Worm (Caenorhabditis elegans) whole organism, late embryonic: ENCODE data around the gene ndua-12.
"Not testable (repeated sequence)": the region's sequence is repeated elsewhere in the genome, so short reads cannot be mapped to it uniquely, and the experiment has no call there.

Experiments
- C38D4.7 ChIP-seq: fragments of 200-800 bp; sonication (Bioruptor generic); optimal IDR thresholded peaks from 2 replicates; lab custom pipeline; 2018; ENCODE audit warnings: mild to moderate bottlenecking, missing genetic modification characterization, moderate library complexity, missing compliant biosample characterization
- K02D7.2 ChIP-seq: sonication (generic microtip); optimal IDR thresholded peaks from 2 replicates; lab custom pipeline; 2017; ENCODE audit warnings: mild to moderate bottlenecking, missing genetic modification characterization, missing compliant biosample characterization
- T23F11.4 ChIP-seq: fragments of 200-800 bp; sonication (Bioruptor generic); optimal IDR thresholded peaks from 2 replicates; lab custom pipeline; 2018; ENCODE audit warnings: mild to moderate bottlenecking, missing genetic modification characterization, missing compliant biosample characterization
- ahr-1 ChIP-seq: sonication (generic microtip); optimal IDR thresholded peaks from 2 replicates; lab custom pipeline; 2016; ENCODE audit warnings: missing genetic modification characterization, missing compliant biosample characterization
- ceh-19 ChIP-seq: fragments of 200-800 bp; sonication (Bioruptor generic); optimal IDR thresholded peaks from 2 replicates; lab custom pipeline; 2018; ENCODE audit warnings: mild to moderate bottlenecking, missing genetic modification characterization, missing compliant biosample characterization
- ceh-31 ChIP-seq: sonication (generic microtip); optimal IDR thresholded peaks from 2 replicates; lab custom pipeline; 2016; ENCODE audit warnings: missing genetic modification characterization, missing compliant biosample characterization
- ceh-45 ChIP-seq: fragments of 200-800 bp; sonication (Bioruptor generic); IDR thresholded peaks from 2 replicates; pipeline ENCODE4 v1.3.6; 2022; ENCODE audit warnings: missing genetic modification reagents, missing genetic modification characterization, missing compliant biosample characterization
- elt-2 ChIP-seq: sonication (generic microtip); optimal IDR thresholded peaks from 2 replicates; lab custom pipeline; 2016; ENCODE audit warnings: missing genetic modification reagents, missing genetic modification characterization, missing compliant biosample characterization
- ets-4 ChIP-seq: sonication (generic microtip); optimal IDR thresholded peaks from 2 replicates; lab custom pipeline; 2016; ENCODE audit warnings: missing genetic modification characterization, missing compliant biosample characterization
- fkh-10 ChIP-seq: fragments of 150-350 bp; optimal IDR thresholded peaks from 2 replicates; lab custom pipeline; 2014; ENCODE audit warnings: missing biosample characterization, missing genetic modification reagents, missing genetic modification characterization
- fkh-6 ChIP-seq: sonication (generic microtip); optimal IDR thresholded peaks from 2 replicates; lab custom pipeline; 2016; ENCODE audit warnings: missing genetic modification characterization, missing compliant biosample characterization
- hlh-13 ChIP-seq: fragments of 200-800 bp; sonication (Bioruptor generic); optimal IDR thresholded peaks from 2 replicates; lab custom pipeline; 2018; ENCODE audit warnings: mild to moderate bottlenecking, missing genetic modification characterization, missing compliant biosample characterization
- hlh-15 ChIP-seq: sonication (generic microtip); optimal IDR thresholded peaks from 2 replicates; lab custom pipeline; 2016; ENCODE audit warnings: missing genetic modification characterization, missing compliant biosample characterization
- hlh-8 ChIP-seq: sonication (generic microtip); optimal IDR thresholded peaks from 2 replicates; lab custom pipeline; 2016; ENCODE audit warnings: missing genotype, missing genetic modification characterization, missing compliant biosample characterization
- lim-6 ChIP-seq: sonication (generic microtip); optimal IDR thresholded peaks from 2 replicates; lab custom pipeline; 2016; ENCODE audit warnings: missing genetic modification characterization, missing compliant biosample characterization
- madf-2 ChIP-seq: sonication (generic microtip); optimal IDR thresholded peaks from 2 replicates; lab custom pipeline; 2017; ENCODE audit warnings: missing genetic modification characterization, missing compliant biosample characterization
- mec-3 ChIP-seq: sonication (generic microtip); optimal IDR thresholded peaks from 2 replicates; lab custom pipeline; 2016; ENCODE audit warnings: borderline replicate concordance, missing genetic modification characterization, missing compliant biosample characterization
- nfya-1 ChIP-seq: sonication (generic microtip); optimal IDR thresholded peaks from 2 replicates; lab custom pipeline; 2017; ENCODE audit warnings: missing genetic modification characterization, mild to moderate bottlenecking, missing compliant biosample characterization, antibody characterized with exemption, moderate library complexity
- nhr-11 ChIP-seq: fragments of 150-350 bp; optimal IDR thresholded peaks from 2 replicates; lab custom pipeline; 2014; ENCODE audit warnings: missing biosample characterization, missing genetic modification characterization
- npax-4 ChIP-seq: sonication (generic microtip); optimal IDR thresholded peaks from 2 replicates; lab custom pipeline; 2016; ENCODE audit warnings: missing genetic modification characterization, missing compliant biosample characterization
- odd-2 ChIP-seq: sonication (generic microtip); optimal IDR thresholded peaks from 2 replicates; lab custom pipeline; 2017; ENCODE audit warnings: antibody characterized with exemption, mild to moderate bottlenecking, missing genetic modification characterization, missing compliant biosample characterization
- pax-1 ChIP-seq: fragments of 150-350 bp; optimal IDR thresholded peaks from 2 replicates; lab custom pipeline; 2014; ENCODE audit warnings: missing biosample characterization, missing genetic modification characterization
- pha-4 ChIP-seq: fragments of 150-350 bp; optimal IDR thresholded peaks from 2 replicates; lab custom pipeline; 2018; ENCODE audit warnings: missing biosample characterization, missing genetic modification reagents, missing genetic modification characterization
- pqm-1 ChIP-seq: sonication (generic microtip); optimal IDR thresholded peaks from 2 replicates; lab custom pipeline; 2016; ENCODE audit warnings: missing genetic modification characterization, missing compliant biosample characterization
- pros-1 ChIP-seq: fragments of 150-350 bp; optimal IDR thresholded peaks from 2 replicates; lab custom pipeline; 2014; ENCODE audit warnings: missing biosample characterization, missing genetic modification reagents, missing genetic modification characterization
- ref-2 ChIP-seq: sonication (generic microtip); optimal IDR thresholded peaks from 2 replicates; lab custom pipeline; 2016; ENCODE audit warnings: missing genetic modification characterization, missing compliant biosample characterization
- sdc-2 ChIP-seq: sonication (generic microtip); optimal IDR thresholded peaks from 2 replicates; lab custom pipeline; 2016; ENCODE audit warnings: missing genotype, missing genetic modification characterization, missing compliant biosample characterization
- sox-2 ChIP-seq: fragments of 200-800 bp; sonication (Bioruptor generic); IDR thresholded peaks from 2 replicates; pipeline ENCODE4 v1.3.6; 2022; ENCODE audit warnings: missing genetic modification reagents, missing genetic modification characterization, missing compliant biosample characterization
- sox-4 ChIP-seq: sonication (generic microtip); optimal IDR thresholded peaks from 2 replicates; lab custom pipeline; 2017; ENCODE audit warnings: mild to moderate bottlenecking, missing genetic modification characterization, inconsistent platforms, missing compliant biosample characterization
- syd-9 ChIP-seq: sonication (generic microtip); optimal IDR thresholded peaks from 2 replicates; lab custom pipeline; 2016; ENCODE audit warnings: mild to moderate bottlenecking, missing genetic modification characterization, moderate library complexity, missing compliant biosample characterization
- tbx-2 ChIP-seq: sonication (generic microtip); optimal IDR thresholded peaks from 2 replicates; lab custom pipeline; 2016; ENCODE audit warnings: missing genetic modification characterization, missing compliant biosample characterization
- tbx-7 ChIP-seq: sonication (generic microtip); optimal IDR thresholded peaks from 2 replicates; lab custom pipeline; 2016; ENCODE audit warnings: missing genotype, missing genetic modification characterization, missing compliant biosample characterization
- ttx-3 ChIP-seq: sonication (generic microtip); optimal IDR thresholded peaks from 2 replicates; lab custom pipeline; 2016; ENCODE audit warnings: missing genetic modification reagents, missing genetic modification characterization, missing compliant biosample characterization
- unc-3 ChIP-seq, 2 experiments: fragments of 200-800 bp in 1 of 2; sonication (Bioruptor generic) in 1 of 2; sonication (generic microtip) in 1 of 2; conservative IDR thresholded peaks in 1 of 2; optimal IDR thresholded peaks in 1 of 2; 2 replicates each; pipeline versions ENCODE4 v1.3.6 to Lab custom; 2016 to 2022; ENCODE audit warnings: missing compliant biosample characterization in 2 of 2, missing genetic modification characterization in 2 of 2, missing genetic modification reagents in 1 of 2
- unc-42 ChIP-seq: sonication (generic microtip); optimal IDR thresholded peaks from 2 replicates; lab custom pipeline; 2016; ENCODE audit warnings: missing genotype, missing genetic modification characterization, missing compliant biosample characterization
- ztf-16 ChIP-seq: sonication (generic microtip); optimal IDR thresholded peaks from 2 replicates; lab custom pipeline; 2017; ENCODE audit warnings: missing genetic modification characterization, missing compliant biosample characterization

The ndua-12 gene

ce11 chrIV:2719734-2720133 lies at the start of gene ndua-12:
Gene ndua-12, minus strand, starts transcription at chrIV:2719834.
- not testable (repeated sequence) for TF ChIP-seq T23F11.4; odd-2 (tag; lab: Kevin White, UChicago); hlh-15 (tag; lab: Kevin White, UChicago)

- TF ChIP-seq sox-2 (GFP tag; lab: Robert Waterston, UW) (no peak), pha-4 (tag; lab: Kevin White, UChicago) (no peak), tbx-2 (tag; lab: Kevin White, UChicago) (no peak), lim-6 (tag; lab: Kevin White, UChicago) (no peak), ets-4 (tag; lab: Kevin White, UChicago) (no peak), npax-4 (tag; lab: Kevin White, UChicago) (no peak), madf-2 (tag; lab: Kevin White, UChicago) (no peak), ahr-1 (no peak), nfya-1 (no peak), hlh-13 (no peak), odd-2 (tag; lab: Kevin White, UChicago) (no peak), ceh-45 (no peak), pax-1 (no peak), tbx-7 (tag; lab: Kevin White, UChicago) (no peak), sox-4 (tag; lab: Kevin White, UChicago) (no peak), pros-1 (no peak), unc-3 (GFP tag; conservative IDR thresholded peaks at IDR 0.05; lab: Robert Waterston, UW) (no peak), unc-3 (tag; optimal IDR thresholded peaks at IDR 0.05; lab: Kevin White, UChicago) (no peak)
Measured at ce11 chrIV:2765048-2765708, 45.5 kb upstream of the ndua-12 start.

- TF ChIP-seq ztf-16, result no peak
- no peak for TF ChIP-seq nhr-11 (tag; lab: Kevin White, UChicago)
- no peak for TF ChIP-seq fkh-6 (tag; lab: Kevin White, UChicago)
- TF ChIP-seq nfya-1, result no peak
- TF ChIP-seq pqm-1 (tag; lab: Kevin White, UChicago), result no peak
- TF ChIP-seq ceh-19 (GFP tag; lab: Kevin White, UChicago), result no peak
- TF ChIP-seq, all 69 proteins: peak for 0
Measured at ce11 chrIV:2764160-2764559, 44.5 kb upstream of the ndua-12 start.

ce11 chrIV:2762380-2762779 lies 42.7 kb upstream of the ndua-12 start, which contains the start of gene Y54G2A.77:
Gene Y54G2A.77, plus strand, starts transcription at chrIV:2762680.
- no peak for TF ChIP-seq hlh-8 (tag; lab: Kevin White, UChicago)
- no peak for TF ChIP-seq C38D4.7 (GFP tag; lab: Kevin White, UChicago)

ce11 chrIV:2761477-2761876 lies 41.8 kb upstream of the ndua-12 start:
- TF ChIP-seq hlh-15 (tag; lab: Kevin White, UChicago) (no peak), elt-2 (tag; lab: Kevin White, UChicago) (no peak), fkh-10 (GFP tag; lab: Kevin White, UChicago) (no peak), ceh-31 (no peak), ref-2 (no peak), ztf-16 (no peak), syd-9 (tag; lab: Kevin White, UChicago) (no peak), C38D4.7 (GFP tag; lab: Kevin White, UChicago) (no peak), sdc-2 (tag; lab: Kevin White, UChicago) (no peak), ttx-3 (tag; lab: Kevin White, UChicago) (no peak), nfya-1 (no peak), unc-42 (tag; lab: Kevin White, UChicago) (no peak), pros-1 (no peak), mec-3 (no peak), K02D7.2 (tag; lab: Kevin White, UChicago) (no peak)
